Worm (Caenorhabditis elegans): Measurements from ENCODE around the gene ZK418.7.

ce11 chrIII:7090545-7090944 is 10.0 kb upstream of the ZK418.7 start, which contains the start of gene ZK418.10:
- TF ChIP-seq dao-5 (tag; optimal IDR thresholded peaks at IDR 0.05), result no peak
- TF ChIP-seq him-1 (tag; optimal IDR thresholded peaks at IDR 0.05), result no peak

All from whole organism, L4/young adult.